Fruit fly (Drosophila melanogaster) whole organism, embryonic: ENCODE results near the gene CG5515.

Experiments
- BEAF-32 ChIP-seq: fragments of 200-800 bp; sonication (Bioruptor generic); optimal IDR thresholded peaks from 3 replicates; lab custom pipeline; 2017; ENCODE audit warnings: missing biosample characterization, missing genetic modification characterization, mild to moderate bottlenecking, moderate library complexity, missing genetic modification reagents
- BtbVII ChIP-seq: fragments of 200-800 bp; sonication (Bioruptor generic); optimal IDR thresholded peaks from 3 replicates; lab custom pipeline; 2017; ENCODE audit warnings: missing biosample characterization, mild to moderate bottlenecking, missing genetic modification characterization
- CG10321 ChIP-seq: fragments of 200-800 bp; sonication (Bioruptor generic); IDR thresholded peaks from 2 replicates; pipeline ENCODE4 v1.3.6; 2022; ENCODE audit warnings: missing biosample characterization, missing genetic modification characterization
- CG11247 ChIP-seq: fragments of 200-800 bp; sonication (Bioruptor generic); IDR thresholded peaks from 2 replicates; pipeline ENCODE4 v1.3.6; 2022; ENCODE audit warnings: missing biosample characterization, missing genetic modification characterization
- CG12155 ChIP-seq: fragments of 200-800 bp; sonication (Bioruptor generic); optimal IDR thresholded peaks from 3 replicates; lab custom pipeline; 2016; ENCODE audit warnings: missing biosample characterization, missing genetic modification characterization
- CG13775 ChIP-seq: fragments of 200-800 bp; sonication (Bioruptor generic); optimal IDR thresholded peaks from 3 replicates; lab custom pipeline; 2017; ENCODE audit warnings: missing biosample characterization, mild to moderate bottlenecking, missing genetic modification characterization
- CG14710 ChIP-seq: fragments of 200-800 bp; sonication (Bioruptor generic); optimal IDR thresholded peaks from 3 replicates; lab custom pipeline; 2019; ENCODE audit warnings: missing biosample characterization, mild to moderate bottlenecking, missing genetic modification characterization, moderate library complexity
- CG15479 ChIP-seq: fragments of 200-800 bp; sonication (Bioruptor generic); optimal IDR thresholded peaks from 3 replicates; lab custom pipeline; 2019; ENCODE audit warnings: missing biosample characterization, mild to moderate bottlenecking, missing genetic modification characterization, moderate library complexity
- CG17385 ChIP-seq: fragments of 200-800 bp; sonication (Bioruptor generic); optimal IDR thresholded peaks from 3 replicates; lab custom pipeline; 2018; ENCODE audit warnings: missing biosample characterization, mild to moderate bottlenecking, missing genetic modification characterization
- CG2202 ChIP-seq: fragments of 200-800 bp; sonication (Bioruptor generic); optimal IDR thresholded peaks from 2 replicates; lab custom pipeline; 2018; ENCODE audit warnings: missing biosample characterization, mild to moderate bottlenecking, missing genetic modification characterization
- CG2875 ChIP-seq: fragments of 200-800 bp; sonication (Bioruptor generic); optimal IDR thresholded peaks from 2 replicates; lab custom pipeline; 2017; ENCODE audit warnings: missing biosample characterization, mild to moderate bottlenecking, missing genetic modification characterization, missing genetic modification reagents
- CG32532 ChIP-seq: fragments of 200-800 bp; sonication (Bioruptor generic); IDR thresholded peaks from 2 replicates; pipeline ENCODE4 v1.3.6; 2022; ENCODE audit warnings: missing biosample characterization, missing genetic modification characterization
- CG32772 ChIP-seq: fragments of 200-800 bp; sonication (Bioruptor generic); IDR thresholded peaks from 2 replicates; pipeline ENCODE4 v1.3.6; 2022; ENCODE audit warnings: missing biosample characterization, missing genetic modification characterization
- CG4360 ChIP-seq: fragments of 200-800 bp; sonication (Bioruptor generic); IDR thresholded peaks from 2 replicates; pipeline ENCODE4 v1.3.6; 2022; ENCODE audit warnings: missing biosample characterization, missing genetic modification characterization
- CG5953 ChIP-seq: fragments of 200-800 bp; sonication (Bioruptor generic); IDR thresholded peaks from 2 replicates; pipeline ENCODE4 v1.3.6; 2022; ENCODE audit warnings: missing biosample characterization, missing genetic modification characterization
- CG6689 ChIP-seq: fragments of 200-800 bp; sonication (Bioruptor generic); IDR thresholded peaks from 2 replicates; pipeline ENCODE4 v1.3.6; 2022; ENCODE audit warnings: missing biosample characterization, missing genetic modification characterization
- CG6765 ChIP-seq: fragments of 200-800 bp; sonication (Bioruptor generic); optimal IDR thresholded peaks from 3 replicates; lab custom pipeline; 2017; ENCODE audit warnings: missing biosample characterization, mild to moderate bottlenecking, missing genetic modification characterization
- CG9727 ChIP-seq: fragments of 200-800 bp; sonication (Bioruptor generic); optimal IDR thresholded peaks from 3 replicates; lab custom pipeline; 2017; ENCODE audit warnings: missing biosample characterization, mild to moderate bottlenecking, missing genetic modification characterization
- CoRest ChIP-seq: fragments of 200-800 bp; sonication (Bioruptor generic); optimal IDR thresholded peaks from 3 replicates; lab custom pipeline; 2018; ENCODE audit warnings: missing biosample characterization, mild to moderate bottlenecking, missing genetic modification characterization, moderate library complexity
- Dfd ChIP-seq, 2 experiments: fragments of >200 bp; optimal IDR thresholded peaks; 2 replicates each; lab custom pipeline; 2017; ENCODE audit warnings: missing biosample characterization in 2 of 2, missing genetic modification characterization in 2 of 2
- Ets65A ChIP-seq: fragments of 200-800 bp; sonication (Bioruptor generic); peaks from one replicate; lab custom pipeline; 2016; ENCODE audit warnings: missing biosample characterization, missing genetic modification characterization
- Opbp ChIP-seq: fragments of 200-800 bp; sonication (Bioruptor generic); IDR thresholded peaks from 3 replicates; pipeline ENCODE4 v1.3.6; 2022; ENCODE audit warnings: missing biosample characterization, missing genetic modification characterization; ENCODE audit not compliant: partially characterized antibody
- Sry-δ ChIP-seq: fragments of 200-800 bp; sonication (Bioruptor generic); optimal IDR thresholded peaks from 2 replicates; lab custom pipeline; 2016; ENCODE audit warnings: missing biosample characterization, missing genetic modification characterization
- Trl ChIP-seq, 3 experiments: fragments of >200 bp in 2 of 3; fragments of 200-800 bp in 1 of 3; sonication (Bioruptor generic) in 1 of 3; optimal IDR thresholded peaks; 2 replicates in 1 of 3; 3 replicates in 2 of 3; lab custom pipeline; 2016 to 2017; ENCODE audit warnings: missing biosample characterization in 1 of 3, missing genetic modification characterization in 1 of 3
- dati ChIP-seq: fragments of 200-800 bp; sonication (Bioruptor generic); IDR thresholded peaks from 2 replicates; pipeline ENCODE4 v1.3.6; 2022; ENCODE audit warnings: missing biosample characterization, missing genetic modification characterization
- dm ChIP-seq: fragments of 200-800 bp; sonication (Bioruptor generic); optimal IDR thresholded peaks from 3 replicates; lab custom pipeline; 2016; ENCODE audit warnings: missing biosample characterization, missing genetic modification characterization
- hkb ChIP-seq, 2 experiments: fragments of 200-800 bp in 1 of 2; fragments of >200 bp in 1 of 2; sonication (Bioruptor generic) in 1 of 2; IDR thresholded peaks in 1 of 2; optimal IDR thresholded peaks in 1 of 2; 2 replicates each; pipeline versions ENCODE4 v1.3.6 to Lab custom; 2017 to 2022; ENCODE audit warnings: missing biosample characterization in 1 of 2, missing genetic modification characterization in 1 of 2
- kah ChIP-seq: fragments of 200-800 bp; sonication (Bioruptor generic); optimal IDR thresholded peaks from 2 replicates; lab custom pipeline; 2018; ENCODE audit warnings: missing biosample characterization, mild to moderate bottlenecking, missing genetic modification characterization
- lmd ChIP-seq: fragments of 200-800 bp; sonication (Bioruptor generic); IDR thresholded peaks from 2 replicates; pipeline ENCODE4 v1.3.6; 2022; ENCODE audit warnings: missing biosample characterization, missing genetic modification characterization
- mirr ChIP-seq: fragments of 200-800 bp; sonication (Bioruptor generic); optimal IDR thresholded peaks from 3 replicates; lab custom pipeline; 2018; ENCODE audit warnings: missing biosample characterization, mild to moderate bottlenecking, missing genetic modification characterization
- nerfin-1 ChIP-seq: fragments of 200-800 bp; sonication (Bioruptor generic); optimal IDR thresholded peaks from 3 replicates; lab custom pipeline; 2019; ENCODE audit warnings: missing biosample characterization, mild to moderate bottlenecking, missing genetic modification characterization, moderate library complexity
- nerfin-2 ChIP-seq: fragments of 200-800 bp; sonication (Bioruptor generic); IDR thresholded peaks from 2 replicates; pipeline ENCODE4 v1.3.6; 2022; ENCODE audit warnings: missing biosample characterization, missing genetic modification characterization; ENCODE audit not compliant: partially characterized antibody
- prd ChIP-seq, 3 experiments: fragments of >200 bp in 2 of 3; fragments of 200-800 bp in 1 of 3; sonication (Bioruptor generic) in 1 of 3; optimal IDR thresholded peaks in 2 of 3; IDR thresholded peaks in 1 of 3; 2 replicates in 2 of 3; 3 replicates in 1 of 3; pipeline versions ENCODE4 v1.3.6 to Lab custom; 2017 to 2022; ENCODE audit warnings: missing biosample characterization in 1 of 3, missing genetic modification characterization in 1 of 3
- rib ChIP-seq: fragments of 200-800 bp; sonication (Bioruptor generic); IDR thresholded peaks from 2 replicates; pipeline ENCODE4 v1.3.6; 2022; ENCODE audit warnings: missing biosample characterization, missing genetic modification characterization
- sens ChIP-seq: fragments of 200-800 bp; sonication (Bioruptor generic); peaks from one replicate; lab custom pipeline; 2016; ENCODE audit warnings: missing biosample characterization, missing genetic modification characterization
- sisA ChIP-seq: fragments of 200-800 bp; sonication (Bioruptor generic); IDR thresholded peaks from 2 replicates; pipeline ENCODE4 v1.3.6; 2022; ENCODE audit warnings: missing biosample characterization, missing genetic modification characterization
- slp2 ChIP-seq: fragments of 200-800 bp; sonication (Bioruptor generic); optimal IDR thresholded peaks from 2 replicates; lab custom pipeline; 2016; ENCODE audit warnings: missing biosample characterization, missing genetic modification characterization
- stwl ChIP-seq: fragments of 200-800 bp; sonication (Bioruptor generic); optimal IDR thresholded peaks from 3 replicates; lab custom pipeline; 2018; ENCODE audit warnings: missing biosample characterization, mild to moderate bottlenecking, missing genetic modification characterization, moderate library complexity
- tin ChIP-seq: fragments of 200-800 bp; sonication (Bioruptor generic); optimal IDR thresholded peaks from 3 replicates; lab custom pipeline; 2016; ENCODE audit warnings: missing biosample characterization, missing genetic modification characterization
- tll ChIP-seq, 2 experiments: fragments of 200-800 bp in 1 of 2; fragments of >200 bp in 1 of 2; sonication (Bioruptor generic) in 1 of 2; optimal IDR thresholded peaks; 2 replicates each; lab custom pipeline; 2017 to 2019; ENCODE audit warnings: missing biosample characterization in 2 of 2, missing genetic modification characterization in 2 of 2, mild to moderate bottlenecking in 1 of 2, moderate library complexity in 1 of 2
- tup ChIP-seq: fragments of 200-800 bp; sonication (Bioruptor generic); optimal IDR thresholded peaks from 2 replicates; lab custom pipeline; 2016; ENCODE audit warnings: missing biosample characterization, mild to moderate bottlenecking, missing genetic modification characterization, moderate library complexity

Gene CG5515

dm6 chr3R:24233366-24234161, 44.9 kb upstream of the CG5515 start (continued):
- TF ChIP-seq sens = peak; percentile 85
- TF ChIP-seq CG32532 (GFP tag; lab: Robert Waterston, UW) = no peak
- peak in 1 of 2 experiments; percentile 5 for TF ChIP-seq tll (GFP tag; optimal IDR thresholded peaks at IDR 0.05; lab: Kevin White, UChicago)
- TF ChIP-seq rib = peak; percentile 26; the same call in 1 of the 2 replicates
- TF ChIP-seq CG6765 (GFP tag; lab: Kevin White, UChicago) = peak; percentile 18
- TF ChIP-seq CG10321 (GFP tag; lab: Robert Waterston, UW) = no peak
- peak; percentile 33 for TF ChIP-seq CG9727 (GFP tag; lab: Kevin White, UChicago)
- TF ChIP-seq dm (GFP tag; lab: Kevin White, UChicago) = peak; percentile 67
- TF ChIP-seq stwl (tag; lab: Kevin White, UChicago) = peak; percentile 19
- 0 out of 2 replicates have a peak, but pooled peaks have one; percentile 42 for TF ChIP-seq CG6689 (GFP tag; lab: Robert Waterston, UW)
- TF ChIP-seq hkb (optimal IDR thresholded peaks at IDR 0.05; lab: Kevin White, UChicago) = peak; percentile 41
- no peak for TF ChIP-seq hkb (GFP tag; IDR thresholded peaks at IDR 0.05; lab: Robert Waterston, UW)
- no peak for TF ChIP-seq sisA
- peak; percentile 76 for TF ChIP-seq CG12155 (GFP tag; lab: Kevin White, UChicago)
- TF ChIP-seq kah (GFP tag; lab: Kevin White, UChicago) = no peak
- TF ChIP-seq tin (GFP tag; lab: Kevin White, UChicago) = no peak
- TF ChIP-seq BEAF-32 (GFP tag; lab: Kevin White, UChicago) = peak; percentile 7
- TF ChIP-seq dati = no peak
- peak; percentile 14 for TF ChIP-seq CG2202 (tag; lab: Kevin White, UChicago)
- TF ChIP-seq CG2875 (GFP tag; lab: Kevin White, UChicago) = no peak
- no peak for TF ChIP-seq tup (GFP tag; lab: Kevin White, UChicago)
- TF ChIP-seq CG17385 (GFP tag; lab: Kevin White, UChicago) = peak; percentile 94
- TF ChIP-seq Opbp (GFP tag; lab: Robert Waterston, UW) = 0 out of 3 replicates have a peak, but pooled peaks have one; percentile 27
- TF ChIP-seq mirr (GFP tag; lab: Kevin White, UChicago) = peak; percentile 32
- no peak for TF ChIP-seq BtbVII
- peak; percentile 11 for TF ChIP-seq CG14710 (tag; lab: Kevin White, UChicago)
- TF ChIP-seq CG32772 (GFP tag; lab: Robert Waterston, UW) = peak; percentile 38; the same call in 1 of the 2 replicates
- TF ChIP-seq CG15479 (GFP tag; lab: Kevin White, UChicago) = peak; percentile 89
- peak; percentile 13 for TF ChIP-seq Sry-δ (GFP tag; lab: Kevin White, UChicago)
- TF ChIP-seq slp2 (GFP tag; lab: Kevin White, UChicago) = peak; percentile 8
- TF ChIP-seq Ets65A (GFP tag; lab: Kevin White, UChicago) = peak; percentile 88
- peak; percentile 20 for TF ChIP-seq CG13775 (GFP tag; lab: Kevin White, UChicago)
- TF ChIP-seq nerfin-1 (tag; lab: Kevin White, UChicago) = peak; percentile 48
- no peak for TF ChIP-seq nerfin-2

DNA sequence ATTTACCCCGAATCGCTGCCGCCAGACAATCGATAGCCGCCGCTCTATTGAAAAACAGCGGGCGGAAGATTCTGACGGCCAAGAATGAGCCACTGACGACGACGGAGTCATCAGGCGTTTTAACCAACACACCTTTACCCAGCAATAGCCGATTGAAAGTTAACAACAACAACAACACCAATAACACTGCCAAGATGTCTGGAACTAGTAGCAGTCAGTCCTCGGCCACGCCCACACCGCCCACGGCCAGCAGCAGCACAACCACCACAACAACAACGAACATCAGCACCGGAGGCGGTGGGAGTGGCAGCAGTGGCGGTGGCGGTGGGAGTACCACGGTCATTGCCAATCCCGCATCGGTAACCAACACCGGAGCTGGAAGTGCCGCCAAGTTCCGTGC, 43.2 kb upstream of the CG5515 start:
- TF ChIP-seq CG11247 (GFP tag; lab: Robert Waterston, UW) (no peak), CG4360 (GFP tag; lab: Robert Waterston, UW) (peak; percentile 49), CG5953 (GFP tag; lab: Robert Waterston, UW) (no peak), lmd (no peak), prd (optimal IDR thresholded peaks at IDR 0.05; lab: Kevin White, UChicago) (no peak), prd (GFP tag; IDR thresholded peaks at IDR 0.05; lab: Robert Waterston, UW) (0 out of 3 replicates have a peak, but pooled peaks have one; percentile 3), Dfd (GFP tag; optimal IDR thresholded peaks at IDR 0.05; lab: Kevin White, UChicago) (peak in 1 of 2 experiments; percentile 57), CoRest (tag; lab: Kevin White, UChicago) (no peak), Trl (optimal IDR thresholded peaks at IDR 0.05; lab: Kevin White, UChicago) (no peak), Trl (GFP tag; optimal IDR thresholded peaks at IDR 0.05; lab: Kevin White, UChicago) (no peak)
- TF ChIP-seq, all 482 proteins: peak for 3
